Worm (Caenorhabditis elegans): ENCODE measurements around the gene T05A7.13.

DNA sequence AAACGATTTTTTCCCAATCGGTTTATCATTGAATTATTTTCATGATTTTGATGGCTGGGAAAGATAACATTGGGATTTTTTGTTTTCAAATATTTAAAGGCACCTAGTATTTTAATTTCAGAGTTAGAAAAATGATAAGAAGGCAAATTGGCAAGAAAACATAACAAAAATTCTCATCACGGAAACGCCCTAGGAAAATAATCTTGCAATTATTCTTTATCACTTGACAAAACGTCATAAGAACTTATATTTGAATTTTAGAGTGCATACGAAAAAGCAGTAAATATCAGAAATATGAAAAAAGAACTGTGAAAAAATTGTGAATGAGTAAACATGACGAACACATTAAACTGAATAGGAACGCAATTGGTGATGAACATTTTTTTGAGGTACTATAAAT lies 3.8 kb downstream of the T05A7.13 start:
- TF ChIP-seq F55B11.4 (tag; optimal IDR thresholded peaks at IDR 0.05; ENCODE audit: borderline replicate concordance, insufficient read depth) (no peak), efl-1 (GFP tag; optimal IDR thresholded peaks at IDR 0.05) (no peak), madf-6 (GFP tag; IDR thresholded peaks at IDR 0.05) (no peak), sea-2 (GFP tag; IDR thresholded peaks at IDR 0.05) (no peak), lsl-1 (GFP tag; optimal IDR thresholded peaks at IDR 0.05) (no peak)
